Worm (Caenorhabditis elegans) whole organism, young adult: ENCODE measurements around the gene btb-5.

Source experiments
- F49E8.2 ChIP-seq: sonication (generic microtip); optimal IDR thresholded peaks from 3 replicates; lab custom pipeline; 2017; ENCODE audit warnings: missing genetic modification characterization, mild to moderate bottlenecking, missing compliant biosample characterization, antibody characterized with exemption, moderate library complexity; ENCODE audit not compliant: insufficient read depth
- F55B11.4 ChIP-seq: sonication (generic microtip); optimal IDR thresholded peaks from 2 replicates; lab custom pipeline; 2016; ENCODE audit warnings: missing compliant biosample characterization, missing genetic modification characterization, borderline replicate concordance; ENCODE audit not compliant: insufficient read depth
- cebp-2 ChIP-seq: fragments of 200-800 bp; sonication (Bioruptor generic); IDR thresholded peaks from 2 replicates; pipeline ENCODE4 v1.3.6; 2022; ENCODE audit warnings: missing genetic modification characterization, missing compliant biosample characterization
- ceh-27 ChIP-seq: fragments of 200-800 bp; sonication (Bioruptor generic); optimal IDR thresholded peaks from 2 replicates; lab custom pipeline; 2018; ENCODE audit warnings: mild to moderate bottlenecking, missing genetic modification characterization, moderate library complexity, missing compliant biosample characterization
- ceh-58 ChIP-seq: fragments of 200-800 bp; sonication (Bioruptor generic); IDR thresholded peaks from 2 replicates; pipeline ENCODE4 v1.3.6; 2022; ENCODE audit warnings: missing genetic modification characterization, missing compliant biosample characterization
- egl-18 ChIP-seq: fragments of 200-800 bp; sonication (Bioruptor generic); IDR thresholded peaks from 2 replicates; pipeline ENCODE4 v1.3.6; 2022; ENCODE audit warnings: missing genetic modification reagents, missing genetic modification characterization, missing compliant biosample characterization
- nfya-1 ChIP-seq: sonication (generic microtip); optimal IDR thresholded peaks from 2 replicates; lab custom pipeline; 2017; ENCODE audit warnings: antibody characterized with exemption, missing compliant biosample characterization, missing genetic modification characterization, borderline replicate concordance; ENCODE audit not compliant: insufficient read depth
- repo-1 ChIP-seq: sonication (generic microtip); optimal IDR thresholded peaks from 2 replicates; lab custom pipeline; 2017; ENCODE audit warnings: mild to moderate bottlenecking, missing genetic modification characterization, missing compliant biosample characterization
- sdz-38 ChIP-seq: sonication (generic microtip); optimal IDR thresholded peaks from 2 replicates; lab custom pipeline; 2016; ENCODE audit warnings: missing genotype, missing genetic modification characterization, missing compliant biosample characterization
- snpc-4 ChIP-seq, 5 experiments: fragments of 150-350 bp in 1 of 5; sonication (generic microtip) in 4 of 5; optimal IDR thresholded peaks; 2 replicates each; lab custom pipeline; 2014 to 2018; ENCODE audit warnings: missing genetic modification characterization in 5 of 5, missing biosample characterization in 3 of 5, antibody characterized with exemption in 2 of 5, mild to moderate bottlenecking in 2 of 5, missing compliant biosample characterization in 2 of 5, missing genotype in 2 of 5, moderate library complexity in 2 of 5, missing genetic modification reagents in 1 of 5
- somi-1 ChIP-seq: fragments of 200-800 bp; sonication (Bioruptor generic); optimal IDR thresholded peaks from 2 replicates; lab custom pipeline; 2018; ENCODE audit warnings: mild to moderate bottlenecking, missing genetic modification characterization, missing compliant biosample characterization
- unc-130 ChIP-seq: sonication (generic microtip); optimal IDR thresholded peaks from 2 replicates; lab custom pipeline; 2016; ENCODE audit warnings: missing genetic modification reagents, missing genetic modification characterization, missing compliant biosample characterization
- unc-62 ChIP-seq: fragments of 150-350 bp; optimal IDR thresholded peaks from 2 replicates; lab custom pipeline; 2014; ENCODE audit warnings: missing biosample characterization, missing genetic modification reagents, missing genetic modification characterization
- ztf-6 ChIP-seq: fragments of 200-800 bp; sonication (Bioruptor generic); IDR thresholded peaks from 2 replicates; pipeline ENCODE4 v1.3.6; 2022; ENCODE audit warnings: missing genetic modification reagents, missing genetic modification characterization, missing compliant biosample characterization

ce11 chrIII:86316-86715 lies 25.4 kb upstream of the btb-5 start, which contains the start of gene attf-3:
- no peak for TF ChIP-seq unc-130 (GFP tag; lab: Kevin White, UChicago)
- TF ChIP-seq snpc-4 (GFP tag; optimal IDR thresholded peaks at IDR 0.05; lab: Kevin White, UChicago), result peak; percentile 30
- TF ChIP-seq snpc-4 (tag; optimal IDR thresholded peaks at IDR 0.05; lab: Kevin White, UChicago), result peak in 2 of 4 experiments; percentile 38
- TF ChIP-seq F49E8.2, result peak; percentile 59
- no peak for TF ChIP-seq sdz-38 (tag; lab: Kevin White, UChicago)
- no peak for TF ChIP-seq F55B11.4 (tag; lab: Kevin White, UChicago)
- TF ChIP-seq nfya-1 (tag; lab: Kevin White, UChicago), result no peak
- TF ChIP-seq repo-1, result no peak
- TF ChIP-seq cebp-2 (GFP tag; lab: Robert Waterston, UW), result no peak
- TF ChIP-seq unc-62 (GFP tag; lab: Kevin White, UChicago), result no peak
- peak; percentile 13 for TF ChIP-seq ceh-27 (GFP tag; lab: Kevin White, UChicago)
- no peak for TF ChIP-seq ceh-58 (GFP tag; lab: Robert Waterston, UW)
- no peak for TF ChIP-seq egl-18
- no peak for TF ChIP-seq ztf-6
- no peak for TF ChIP-seq somi-1 (GFP tag; lab: Kevin White, UChicago)
